Fruit fly (Drosophila melanogaster): ENCODE data around the gene Yp3.
A peak's percentile ranks its signal among the peaks of the same experiment; 100 is the strongest.

The Yp3 gene

DNA sequence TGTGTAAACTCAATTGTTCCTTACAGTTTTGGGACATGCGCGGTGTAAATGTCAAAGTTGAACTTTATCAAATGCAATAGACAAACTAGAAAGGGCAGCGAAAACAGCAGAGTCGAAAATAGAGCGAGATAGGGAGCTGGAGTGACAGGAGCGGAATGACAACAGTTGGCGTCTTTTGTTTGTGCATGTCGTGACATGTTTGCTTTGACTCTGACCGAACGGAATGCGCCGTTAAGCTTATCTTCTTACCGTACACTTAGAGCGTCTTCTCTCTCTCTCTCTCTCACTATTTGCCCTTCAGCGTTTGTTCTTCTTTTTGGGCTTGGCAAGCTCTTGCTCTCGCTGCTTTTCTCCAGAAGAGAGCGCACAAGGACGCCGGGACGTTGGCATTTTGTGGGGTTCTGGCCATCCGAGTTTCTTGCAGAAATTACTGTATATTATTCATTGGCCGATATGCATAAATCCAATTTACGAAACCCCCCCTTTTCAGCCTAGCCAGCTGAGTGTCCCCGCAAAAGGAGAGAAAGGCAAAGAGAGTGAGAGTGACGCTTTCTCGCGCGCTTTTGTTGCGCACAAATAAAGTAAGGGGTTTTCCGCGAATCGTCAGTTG, 2.5 kb downstream of the Yp3 start:
- TF ChIP-seq Rel (GFP tag; optimal IDR thresholded peaks at IDR 0.05) (no peak), Rel (tag; optimal IDR thresholded peaks at IDR 0.05) (peak; percentile 74), Hr83 (GFP tag; optimal IDR thresholded peaks at IDR 0.05; ENCODE audit: poor library complexity, severe bottlenecking) (no peak), Hnf4 (GFP tag; optimal IDR thresholded peaks at IDR 0.05) (no peak), usp (GFP tag; optimal IDR thresholded peaks at IDR 0.05) (no peak)

DNA sequence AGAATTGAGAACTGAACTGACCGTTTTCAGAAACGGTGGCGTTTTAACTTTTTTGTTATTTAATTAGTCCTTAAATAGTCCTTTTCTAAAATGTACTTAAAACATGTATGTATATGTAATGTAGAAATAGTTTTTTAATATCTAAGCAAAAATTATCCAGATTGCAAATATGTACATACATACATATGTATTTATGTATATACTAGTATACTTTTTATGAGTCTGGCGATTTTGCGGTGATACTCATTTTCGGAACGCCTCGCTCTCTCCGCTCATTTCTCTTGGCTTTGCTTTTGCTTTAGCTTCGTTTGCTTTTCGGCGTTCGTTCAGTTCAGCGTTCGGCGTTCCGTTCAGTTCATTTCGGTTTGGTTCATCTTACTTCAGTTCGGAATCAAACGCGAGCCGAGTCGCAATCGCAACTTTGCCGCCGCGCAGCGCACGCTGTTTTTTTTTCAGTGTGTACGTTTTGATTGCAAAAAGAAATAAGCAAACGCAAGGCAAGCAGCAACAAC, 3.1 kb downstream of the Yp3 start, which contains the start of gene rdgB:
Gene rdgB (plus strand): TSS at position 381 of the 512 bp plus-strand sequence.
- TF ChIP-seq h (GFP tag; optimal IDR thresholded peaks at IDR 0.05) (peak; percentile 77), Jra (GFP tag; optimal IDR thresholded peaks at IDR 0.05) (no peak), lola (GFP tag; optimal IDR thresholded peaks at IDR 0.05) (no peak), Vsx2 (GFP tag; optimal IDR thresholded peaks at IDR 0.05; ENCODE audit: partially characterized antibody) (no peak), fru (GFP tag; optimal IDR thresholded peaks at IDR 0.05) (peak; percentile 72), dl (GFP tag; optimal IDR thresholded peaks at IDR 0.05; ENCODE audit: insufficient read depth in 1 of 2, partially characterized antibody in 2 of 2) (no peak), Mio (GFP tag; optimal IDR thresholded peaks at IDR 0.05) (no peak), OdsH (GFP tag; optimal IDR thresholded peaks at IDR 0.05) (peak; percentile 80), br (GFP tag; optimal IDR thresholded peaks at IDR 0.05) (peak; percentile 37), N (GFP tag; optimal IDR thresholded peaks at IDR 0.05) (no peak), HLH106 (tag; optimal IDR thresholded peaks at IDR 0.05) (peak; percentile 89), usp (GFP tag; optimal IDR thresholded peaks at IDR 0.05) (no peak), foxo (GFP tag; optimal IDR thresholded peaks at IDR 0.05) (peak in 1 of 2 experiments; percentile 82), Dif (GFP tag; optimal IDR thresholded peaks at IDR 0.05; ENCODE audit: partially characterized antibody) (peak; percentile 46), Rel (GFP tag; optimal IDR thresholded peaks at IDR 0.05) (no peak), Rel (tag; optimal IDR thresholded peaks at IDR 0.05) (peak; percentile 56), Hnf4 (GFP tag; optimal IDR thresholded peaks at IDR 0.05) (peak; percentile 58), Dfd (GFP tag; optimal IDR thresholded peaks at IDR 0.05) (no peak), psq (GFP tag; optimal IDR thresholded peaks at IDR 0.05) (peak; percentile 89), jim (GFP tag; optimal IDR thresholded peaks at IDR 0.05) (no peak), woc (GFP tag; optimal IDR thresholded peaks at IDR 0.05) (peak; percentile 70), Abd-B (GFP tag; optimal IDR thresholded peaks at IDR 0.05) (no peak), sv (GFP tag; optimal IDR thresholded peaks at IDR 0.05) (peak; percentile 78), tai (GFP tag; optimal IDR thresholded peaks at IDR 0.05) (no peak), Hr83 (GFP tag; optimal IDR thresholded peaks at IDR 0.05; ENCODE audit: poor library complexity, severe bottlenecking) (peak; percentile 8), brk (GFP tag; optimal IDR thresholded peaks at IDR 0.05) (no peak), CG9705 (GFP tag; optimal IDR thresholded peaks at IDR 0.05) (peak; percentile 70), CrebA (GFP tag; optimal IDR thresholded peaks at IDR 0.05; ENCODE audit: borderline replicate concordance) (no peak), sage (GFP tag; optimal IDR thresholded peaks at IDR 0.05) (peak; percentile 31), rgr (GFP tag; optimal IDR thresholded peaks at IDR 0.05) (peak; percentile 65), ey (GFP tag; optimal IDR thresholded peaks at IDR 0.05) (peak; percentile 57), CG32264 (GFP tag; optimal IDR thresholded peaks at IDR 0.05) (no peak), GATAd (GFP tag; optimal IDR thresholded peaks at IDR 0.05) (no peak), Myc (optimal IDR thresholded peaks at IDR 0.05) (no peak), dmrt93B (GFP tag; optimal IDR thresholded peaks at IDR 0.05) (peak; percentile 84), Sp1 (GFP tag; optimal IDR thresholded peaks at IDR 0.05) (peak; percentile 81), pan (optimal IDR thresholded peaks at IDR 0.05) (no peak), dsf (GFP tag; optimal IDR thresholded peaks at IDR 0.05; ENCODE audit: borderline replicate concordance) (no peak)

All from whole organism, wandering third instar larva.